Fruit fly (Drosophila melanogaster): ENCODE data around the gene Dys.

dm6 chr3R:19474128-19474527 lies 13.2 kb downstream of the Dys start:
- TF ChIP-seq Sin3A (optimal IDR thresholded peaks at IDR 0.05) (no peak), psq (optimal IDR thresholded peaks at IDR 0.05) (no peak), h (optimal IDR thresholded peaks at IDR 0.05) (no peak), ttk (optimal IDR thresholded peaks at IDR 0.05) (no peak)
